Worm (Caenorhabditis elegans): ENCODE data around the gene Y38H6C.16.
"Not testable (repeated sequence)": the region's sequence is repeated elsewhere in the genome, so short reads cannot be mapped to it uniquely, and the experiment has no call there.

DNA sequence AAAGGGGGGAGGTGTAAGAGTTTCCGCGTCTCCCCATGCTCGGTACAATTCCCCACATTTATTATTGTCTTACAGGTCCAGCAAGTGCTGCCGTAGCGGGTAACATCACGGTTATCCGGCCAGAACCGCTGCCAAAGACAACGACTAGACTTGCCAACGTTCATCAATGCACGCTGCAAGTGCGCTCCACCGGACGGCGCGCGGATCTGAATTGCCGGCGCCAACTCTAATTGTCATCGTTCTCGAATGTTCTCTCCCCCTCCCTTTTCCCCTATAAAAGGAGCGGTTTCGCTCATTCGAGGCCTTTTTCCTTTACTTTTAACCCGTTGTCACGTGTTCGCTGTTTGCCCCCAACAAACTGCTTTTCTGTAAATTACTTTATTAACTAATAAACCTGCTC lies 25.5 kb downstream of the Y38H6C.16 start, which contains the start of gene Y38H6C.8:
- TF ChIP-seq med-1 (GFP tag; optimal IDR thresholded peaks at IDR 0.05; ENCODE audit: insufficient read depth); cog-1 (tag; optimal IDR thresholded peaks at IDR 0.05); T22C8.4 (GFP tag; IDR thresholded peaks at IDR 0.05); ref-1 (GFP tag; conservative IDR thresholded peaks at IDR 0.05); flt-1 (GFP tag; IDR thresholded peaks at IDR 0.05); tab-1 (GFP tag; IDR thresholded peaks at IDR 0.05); ztf-23 (GFP tag; IDR thresholded peaks at IDR 0.05); ztf-29 (GFP tag; IDR thresholded peaks at IDR 0.05); klf-2 (GFP tag; conservative IDR thresholded peaks at IDR 0.05): not testable (repeated sequence)
